Fruit fly (Drosophila melanogaster) whole organism, embryonic: ENCODE results near the gene LysRS.

ENCODE experiments used
- CG10147 ChIP-seq: fragments of 200-800 bp; sonication (Bioruptor generic); optimal IDR thresholded peaks from 2 replicates; lab custom pipeline; 2019; ENCODE audit warnings: missing biosample characterization, mild to moderate bottlenecking, missing genetic modification characterization, moderate library complexity
- CG10959 ChIP-seq: fragments of 200-800 bp; sonication (Bioruptor generic); IDR thresholded peaks from 2 replicates; pipeline ENCODE4 v1.3.6; 2022; ENCODE audit warnings: missing biosample characterization, missing genetic modification characterization
- CG10979 ChIP-seq: fragments of 200-800 bp; sonication (Bioruptor generic); optimal IDR thresholded peaks from 2 replicates; lab custom pipeline; 2018; ENCODE audit warnings: missing biosample characterization, mild to moderate bottlenecking, missing genetic modification characterization, moderate library complexity
- CG12071 ChIP-seq: fragments of 200-800 bp; sonication (Bioruptor generic); optimal IDR thresholded peaks from 3 replicates; lab custom pipeline; 2018; ENCODE audit warnings: missing biosample characterization, mild to moderate bottlenecking, missing genetic modification characterization
- CG12155 ChIP-seq: fragments of 200-800 bp; sonication (Bioruptor generic); optimal IDR thresholded peaks from 3 replicates; lab custom pipeline; 2016; ENCODE audit warnings: missing biosample characterization, missing genetic modification characterization
- CG12391 ChIP-seq: fragments of 200-800 bp; sonication (Bioruptor generic); optimal IDR thresholded peaks from 3 replicates; lab custom pipeline; 2018; ENCODE audit warnings: missing biosample characterization, mild to moderate bottlenecking, missing genetic modification characterization, moderate library complexity
- CG12659 ChIP-seq: fragments of 200-800 bp; sonication (Bioruptor generic); optimal IDR thresholded peaks from 3 replicates; lab custom pipeline; 2017; ENCODE audit warnings: mild to moderate bottlenecking, missing biosample characterization, missing genetic modification reagents, missing genetic modification characterization
- CG17612 ChIP-seq: fragments of 200-800 bp; sonication (Bioruptor generic); IDR thresholded peaks from 2 replicates; pipeline ENCODE4 v1.3.6; 2022; ENCODE audit warnings: missing biosample characterization, missing genetic modification characterization
- CG32532 ChIP-seq: fragments of 200-800 bp; sonication (Bioruptor generic); IDR thresholded peaks from 2 replicates; pipeline ENCODE4 v1.3.6; 2022; ENCODE audit warnings: missing biosample characterization, missing genetic modification characterization
- CG5953 ChIP-seq: fragments of 200-800 bp; sonication (Bioruptor generic); IDR thresholded peaks from 2 replicates; pipeline ENCODE4 v1.3.6; 2022; ENCODE audit warnings: missing biosample characterization, missing genetic modification characterization
- CG7786 ChIP-seq: fragments of 200-800 bp; sonication (Bioruptor generic); optimal IDR thresholded peaks from 2 replicates; lab custom pipeline; 2016; ENCODE audit warnings: missing biosample characterization, missing genetic modification characterization
- CG9817 ChIP-seq: fragments of 200-800 bp; sonication (Bioruptor generic); optimal IDR thresholded peaks from 2 replicates; lab custom pipeline; 2018; ENCODE audit warnings: missing biosample characterization, mild to moderate bottlenecking, missing genetic modification characterization, moderate library complexity
- CTCF ChIP-seq: fragments of 200-800 bp; sonication (Bioruptor generic); optimal IDR thresholded peaks from 2 replicates; lab custom pipeline; 2017; ENCODE audit warnings: missing biosample characterization, mild to moderate bottlenecking, missing genetic modification characterization, moderate library complexity
- D ChIP-seq, 2 experiments: fragments of 200-800 bp in 1 of 2; fragments of >200 bp in 1 of 2; sonication (Bioruptor generic) in 1 of 2; optimal IDR thresholded peaks; 2 replicates in 1 of 2; 3 replicates in 1 of 2; lab custom pipeline; 2017; ENCODE audit warnings: mild to moderate bottlenecking in 1 of 2, missing biosample characterization in 1 of 2, missing genetic modification characterization in 1 of 2, missing genetic modification reagents in 1 of 2
- D19A ChIP-seq: fragments of 200-800 bp; optimal IDR thresholded peaks from 3 replicates; lab custom pipeline; 2019; ENCODE audit warnings: missing biosample characterization, mild to moderate bottlenecking, missing genetic modification characterization, moderate library complexity
- Drgx ChIP-seq: fragments of 200-800 bp; sonication (Bioruptor generic); IDR thresholded peaks from 2 replicates; pipeline ENCODE4 v1.3.6; 2022; ENCODE audit warnings: missing biosample characterization, missing genetic modification characterization
- H15 ChIP-seq: fragments of 200-800 bp; sonication (Bioruptor generic); IDR thresholded peaks from 3 replicates; pipeline ENCODE4 v1.3.6; 2022; ENCODE audit warnings: missing biosample characterization, missing genetic modification characterization
- HLH4C ChIP-seq: fragments of 200-800 bp; sonication (Bioruptor generic); IDR thresholded peaks from 3 replicates; pipeline ENCODE4 v1.3.6; 2022; ENCODE audit warnings: missing biosample characterization, missing genetic modification characterization; ENCODE audit not compliant: partially characterized antibody
- Poxn ChIP-seq: fragments of 200-800 bp; sonication (Bioruptor generic); IDR thresholded peaks from 2 replicates; pipeline ENCODE4 v1.3.6; 2022; ENCODE audit warnings: missing biosample characterization, missing genetic modification characterization
- Usf ChIP-seq: fragments of 200-800 bp; sonication (Bioruptor generic); optimal IDR thresholded peaks from 2 replicates; lab custom pipeline; 2017; ENCODE audit warnings: missing genotype, missing biosample characterization, missing genetic modification characterization
- Xbp1 ChIP-seq: fragments of 200-800 bp; sonication (Bioruptor generic); optimal IDR thresholded peaks from 3 replicates; lab custom pipeline; 2016; ENCODE audit warnings: missing biosample characterization, mild to moderate bottlenecking, missing genetic modification characterization
- al ChIP-seq: fragments of 200-800 bp; sonication (Bioruptor generic); IDR thresholded peaks from 2 replicates; pipeline ENCODE4 v1.3.6; 2022; ENCODE audit warnings: missing biosample characterization, missing genetic modification characterization
- ap ChIP-seq: fragments of 200-800 bp; sonication (Bioruptor generic); IDR thresholded peaks from 2 replicates; pipeline ENCODE4 v1.3.6; 2022; ENCODE audit warnings: missing biosample characterization, missing genetic modification characterization
- ase ChIP-seq: fragments of 200-800 bp; sonication (Bioruptor generic); IDR thresholded peaks from 3 replicates; pipeline ENCODE4 v1.3.6; 2022; ENCODE audit warnings: missing biosample characterization, missing genetic modification characterization
- ash1 ChIP-seq: fragments of 200-800 bp; sonication (Bioruptor generic); optimal IDR thresholded peaks from 2 replicates; lab custom pipeline; 2018; ENCODE audit warnings: missing biosample characterization, mild to moderate bottlenecking, missing genetic modification characterization
- bcd ChIP-seq: fragments of 200-800 bp; sonication (Bioruptor generic); optimal IDR thresholded peaks from 2 replicates; lab custom pipeline; 2017; ENCODE audit warnings: missing biosample characterization, mild to moderate bottlenecking, missing genetic modification characterization
- cg ChIP-seq: fragments of 200-800 bp; sonication (Bioruptor generic); optimal IDR thresholded peaks from 3 replicates; lab custom pipeline; 2019; ENCODE audit warnings: missing biosample characterization, mild to moderate bottlenecking, missing genetic modification characterization, moderate library complexity
- chm ChIP-seq: fragments of 200-800 bp; sonication (Bioruptor generic); IDR thresholded peaks from 2 replicates; pipeline ENCODE4 v1.3.6; 2022; ENCODE audit warnings: missing biosample characterization, missing genetic modification characterization
- croc ChIP-seq: fragments of 200-800 bp; sonication (Bioruptor generic); conservative IDR thresholded peaks from 3 replicates; pipeline ENCODE4 v1.3.6; 2022; ENCODE audit warnings: missing biosample characterization, missing genetic modification characterization
- dan ChIP-seq: fragments of 200-800 bp; sonication (Bioruptor generic); IDR thresholded peaks from 2 replicates; pipeline ENCODE4 v1.3.6; 2022; ENCODE audit warnings: missing biosample characterization, missing genetic modification characterization
- dmrt99B ChIP-seq: fragments of 200-800 bp; sonication (Bioruptor generic); optimal IDR thresholded peaks from 2 replicates; lab custom pipeline; 2018; ENCODE audit warnings: missing biosample characterization, mild to moderate bottlenecking, missing genetic modification characterization, moderate library complexity
- dpn ChIP-seq, 2 experiments: fragments of 200-800 bp; sonication (Bioruptor generic); optimal IDR thresholded peaks; 3 replicates each; lab custom pipeline; 2016; ENCODE audit warnings: missing biosample characterization in 2 of 2, missing genetic modification characterization in 2 of 2
- jing ChIP-seq: fragments of 200-800 bp; sonication (Bioruptor generic); optimal IDR thresholded peaks from 2 replicates; lab custom pipeline; 2018; ENCODE audit warnings: missing biosample characterization, mild to moderate bottlenecking, missing genetic modification characterization
- oc ChIP-seq: fragments of 200-800 bp; sonication (Bioruptor generic); optimal IDR thresholded peaks from 2 replicates; lab custom pipeline; 2018; ENCODE audit warnings: missing biosample characterization, mild to moderate bottlenecking, missing genetic modification characterization, moderate library complexity
- onecut ChIP-seq: fragments of 200-800 bp; sonication (Bioruptor generic); IDR thresholded peaks from 2 replicates; pipeline ENCODE4 v1.3.6; 2022; ENCODE audit warnings: missing biosample characterization, missing genetic modification characterization
- p53 ChIP-seq: fragments of 200-800 bp; sonication (Bioruptor generic); optimal IDR thresholded peaks from 2 replicates; lab custom pipeline; 2016; ENCODE audit warnings: missing biosample characterization, missing genetic modification characterization
- pan ChIP-seq, 4 experiments: fragments of >200 bp in 3 of 4; fragments of 200-800 bp in 1 of 4; sonication (Bioruptor generic) in 1 of 4; optimal IDR thresholded peaks in 3 of 4; IDR thresholded peaks in 1 of 4; 2 replicates each; pipeline versions ENCODE4 v1.3.6 to Lab custom; 2017 to 2022; ENCODE audit warnings: missing biosample characterization in 2 of 4, missing genetic modification characterization in 2 of 4, mixed read lengths in 1 of 4
- pita ChIP-seq: fragments of 200-800 bp; sonication (Bioruptor generic); optimal IDR thresholded peaks from 2 replicates; lab custom pipeline; 2017; ENCODE audit warnings: missing biosample characterization, mild to moderate bottlenecking, missing genetic modification characterization
- salm ChIP-seq: fragments of 200-800 bp; sonication (Bioruptor generic); optimal IDR thresholded peaks from 2 replicates; lab custom pipeline; 2018; ENCODE audit warnings: missing biosample characterization, mild to moderate bottlenecking, missing genetic modification characterization
- shn ChIP-seq: fragments of 200-800 bp; sonication (Bioruptor generic); optimal IDR thresholded peaks from 3 replicates; lab custom pipeline; 2016; ENCODE audit warnings: missing biosample characterization, missing genetic modification characterization
- stc ChIP-seq: fragments of 200-800 bp; sonication (Bioruptor generic); IDR thresholded peaks from 2 replicates; pipeline ENCODE4 v1.3.6; 2022; ENCODE audit warnings: missing biosample characterization, missing genetic modification characterization
- tgo ChIP-seq: fragments of 200-800 bp; sonication (Bioruptor generic); IDR thresholded peaks from 3 replicates; pipeline ENCODE4 v1.3.6; 2022; ENCODE audit warnings: missing biosample characterization, missing genetic modification characterization
- ttk ChIP-seq: fragments of 200-800 bp; sonication (Bioruptor generic); IDR thresholded peaks from 2 replicates; pipeline ENCODE4 v2.1.2; 2022; ENCODE audit warnings: missing biosample characterization, missing genetic modification characterization
- zfh2 ChIP-seq: fragments of 200-800 bp; sonication (Bioruptor generic); optimal IDR thresholded peaks from 2 replicates; lab custom pipeline; 2016; ENCODE audit warnings: missing biosample characterization, missing genetic modification characterization

The LysRS gene

DNA sequence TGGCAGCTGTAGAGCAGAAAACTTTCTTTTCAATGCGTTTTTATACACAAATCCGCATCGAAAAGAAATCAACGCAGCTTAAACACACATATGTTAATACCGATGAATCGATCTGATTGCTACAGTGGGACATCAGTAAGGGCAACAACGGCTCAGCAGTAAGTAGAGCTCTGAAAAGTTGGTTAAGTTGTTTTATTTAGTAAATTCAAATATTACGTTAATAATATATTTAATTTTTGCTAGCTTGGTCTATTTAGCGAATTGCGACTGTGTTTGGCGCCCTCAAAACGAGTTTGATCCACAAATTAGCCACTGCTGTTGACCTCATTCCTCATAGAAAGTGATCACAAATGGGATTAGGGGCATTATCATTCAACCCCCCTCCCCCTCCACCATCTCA lies 43.3 kb upstream of the LysRS start (continued):
- TF ChIP-seq CTCF (GFP tag; lab: Kevin White, UChicago) (peak; percentile 18), oc (peak; percentile 92), CG9817 (peak; percentile 45), ash1 (GFP tag; lab: Kevin White, UChicago) (no peak), bcd (GFP tag; lab: Kevin White, UChicago) (peak; percentile 57), al (GFP tag; lab: Robert Waterston, UW) (no peak), CG12071 (GFP tag; lab: Kevin White, UChicago) (peak; percentile 52), CG17612 (GFP tag; lab: Robert Waterston, UW) (no peak; the same call in 1 of the 2 replicates), CG12155 (GFP tag; lab: Kevin White, UChicago) (peak; percentile 10), H15 (peak; percentile 65; the same call in 1 of the 3 replicates), ttk (GFP tag; lab: Robert Waterston, UW) (peak; percentile 73), CG10979 (tag; lab: Kevin White, UChicago) (peak; percentile 61), pita (GFP tag; lab: Kevin White, UChicago) (no peak), cg (no peak), CG32532 (peak; percentile 54; the same call in 1 of the 2 replicates), zfh2 (GFP tag; lab: Kevin White, UChicago) (no peak), CG5953 (GFP tag; lab: Robert Waterston, UW) (peak; percentile 48; the same call in 1 of the 2 replicates), CG10147 (GFP tag; lab: Kevin White, UChicago) (no peak), pan (optimal IDR thresholded peaks at IDR 0.05; lab: Kevin White, UChicago) (no peak), pan (GFP tag; optimal IDR thresholded peaks at IDR 0.05 in 1 of 2, IDR thresholded peaks at IDR 0.05 in 1 of 2) (peak in 1 of 2 experiments; percentile 76), ap (GFP tag; lab: Robert Waterston, UW) (peak; percentile 32; the same call in 1 of the 2 replicates), HLH4C (GFP tag; lab: Robert Waterston, UW) (no peak), CG7786 (no peak), Drgx (0 out of 2 replicates have a peak, but pooled peaks have one; percentile 21), CG12659 (GFP tag; lab: Kevin White, UChicago) (peak; percentile 32), shn (GFP tag; lab: Kevin White, UChicago) (no peak), Poxn (GFP tag; lab: Robert Waterston, UW) (no peak), tgo (GFP tag; lab: Robert Waterston, UW) (peak; percentile 43; the same call in 2 of the 3 replicates), Usf (GFP tag; lab: Kevin White, UChicago) (no peak), Xbp1 (GFP tag; lab: Kevin White, UChicago) (peak; percentile 57), onecut (GFP tag; lab: Robert Waterston, UW) (peak; percentile 61), p53 (GFP tag; lab: Kevin White, UChicago) (no peak), D (optimal IDR thresholded peaks at IDR 0.05; lab: Kevin White, UChicago) (no peak), D (GFP tag; optimal IDR thresholded peaks at IDR 0.05; lab: Kevin White, UChicago) (peak; percentile 11), ase (GFP tag; lab: Robert Waterston, UW) (peak; percentile 60; the same call in 2 of the 3 replicates), dan (GFP tag; lab: Robert Waterston, UW) (no peak), stc (GFP tag; lab: Robert Waterston, UW) (peak; percentile 42; the same call in 1 of the 2 replicates), dmrt99B (peak; percentile 80), salm (tag; lab: Kevin White, UChicago) (peak; percentile 44), jing (GFP tag; lab: Kevin White, UChicago) (peak; percentile 35), CG12391 (peak; percentile 51), CG10959 (GFP tag; lab: Robert Waterston, UW) (peak; percentile 20; the same call in 1 of the 2 replicates), chm (no peak), dpn (GFP tag; optimal IDR thresholded peaks at IDR 0.05; lab: Kevin White, UChicago) (peak in 1 of 2 experiments; percentile 51), croc (GFP tag; lab: Robert Waterston, UW) (peak; percentile 58), D19A (peak; percentile 46)
